Worm (Caenorhabditis elegans): Measurements from ENCODE around the gene phy-3.

- TF ChIP-seq dao-5 (tag; optimal IDR thresholded peaks at IDR 0.05): no peak
- TF ChIP-seq him-1 (tag; optimal IDR thresholded peaks at IDR 0.05): no peak
- no peak for TF ChIP-seq W03F9.2 (tag; optimal IDR thresholded peaks at IDR 0.05)
These were observed 7.3 kb downstream of the phy-3 start for ce11 chrV:16840283-16840682.

Measured in whole organism, L4/young adult.